Fruit fly (Drosophila melanogaster) whole organism, embryonic: ENCODE results near the gene dysf.

ENCODE experiments used
- CG10274 ChIP-seq: fragments of 200-800 bp; sonication (Bioruptor generic); optimal IDR thresholded peaks from 3 replicates; lab custom pipeline; 2017; ENCODE audit warnings: missing biosample characterization, mild to moderate bottlenecking, missing genetic modification characterization
- CG11247 ChIP-seq: fragments of 200-800 bp; sonication (Bioruptor generic); IDR thresholded peaks from 2 replicates; pipeline ENCODE4 v1.3.6; 2022; ENCODE audit warnings: missing biosample characterization, missing genetic modification characterization
- CG11398 ChIP-seq: fragments of 200-800 bp; sonication (Bioruptor generic); optimal IDR thresholded peaks from 2 replicates; lab custom pipeline; 2016; ENCODE audit warnings: missing biosample characterization, missing genetic modification characterization
- CG12769 ChIP-seq: fragments of 200-800 bp; sonication (Bioruptor generic); optimal IDR thresholded peaks from 2 replicates; lab custom pipeline; 2019; ENCODE audit warnings: missing biosample characterization, mild to moderate bottlenecking, missing genetic modification characterization, moderate library complexity
- CG14014 ChIP-seq: fragments of 200-800 bp; sonication (Bioruptor generic); IDR thresholded peaks from 2 replicates; pipeline ENCODE4 v1.3.6; 2022; ENCODE audit warnings: missing biosample characterization, missing genetic modification characterization
- CG1602 ChIP-seq: fragments of 200-800 bp; sonication (Bioruptor generic); optimal IDR thresholded peaks from 3 replicates; lab custom pipeline; 2016; ENCODE audit warnings: missing biosample characterization, missing genetic modification characterization
- CG18599 ChIP-seq: fragments of 200-800 bp; sonication (Bioruptor generic); optimal IDR thresholded peaks from 3 replicates; lab custom pipeline; 2017; ENCODE audit warnings: missing biosample characterization, missing genetic modification characterization, mild to moderate bottlenecking, moderate library complexity, missing genetic modification reagents
- CG2116 ChIP-seq: fragments of 200-800 bp; sonication (Bioruptor generic); optimal IDR thresholded peaks from 3 replicates; lab custom pipeline; 2018; ENCODE audit warnings: missing biosample characterization, mild to moderate bottlenecking, missing genetic modification characterization
- CG30403 ChIP-seq: fragments of 200-800 bp; sonication (Bioruptor generic); optimal IDR thresholded peaks from 3 replicates; lab custom pipeline; 2016; ENCODE audit warnings: missing biosample characterization, missing genetic modification characterization
- CG3726 ChIP-seq: fragments of 200-800 bp; sonication (Bioruptor generic); IDR thresholded peaks from 3 replicates; pipeline ENCODE4, ENCODE4 v1.3.6; 2022; ENCODE audit warnings: missing biosample characterization, missing genetic modification characterization
- CG4282 ChIP-seq: fragments of 200-800 bp; sonication (Bioruptor generic); optimal IDR thresholded peaks from 2 replicates; lab custom pipeline; 2016; ENCODE audit warnings: missing biosample characterization, missing genetic modification characterization
- CG6175 ChIP-seq: fragments of 200-800 bp; sonication (Bioruptor generic); IDR thresholded peaks from 3 replicates; pipeline ENCODE4 v1.3.6; 2022; ENCODE audit warnings: missing biosample characterization, missing genetic modification characterization
- CG6272 ChIP-seq: fragments of 200-800 bp; sonication (Bioruptor generic); IDR thresholded peaks from 2 replicates; pipeline ENCODE4 v1.3.6; 2022; ENCODE audit warnings: missing biosample characterization, missing genetic modification characterization
- CG6689 ChIP-seq: fragments of 200-800 bp; sonication (Bioruptor generic); IDR thresholded peaks from 2 replicates; pipeline ENCODE4 v1.3.6; 2022; ENCODE audit warnings: missing biosample characterization, missing genetic modification characterization
- CG6813 ChIP-seq: fragments of 200-800 bp; sonication (Bioruptor generic); optimal IDR thresholded peaks from 2 replicates; lab custom pipeline; 2017; ENCODE audit warnings: missing biosample characterization, missing genetic modification characterization, mild to moderate bottlenecking, moderate library complexity, missing genetic modification reagents
- CG7357 ChIP-seq: fragments of 200-800 bp; sonication (Bioruptor generic); IDR thresholded peaks from 3 replicates; pipeline ENCODE4 v1.3.6; 2022; ENCODE audit warnings: missing biosample characterization, missing genetic modification characterization
- CG7745 ChIP-seq: fragments of 200-800 bp; sonication (Bioruptor generic); optimal IDR thresholded peaks from 2 replicates; lab custom pipeline; 2018; ENCODE audit warnings: missing biosample characterization, mild to moderate bottlenecking, missing genetic modification characterization, moderate library complexity
- CG8944 ChIP-seq: fragments of 200-800 bp; sonication (Bioruptor generic); optimal IDR thresholded peaks from 3 replicates; lab custom pipeline; 2016; ENCODE audit warnings: missing biosample characterization, missing genetic modification characterization
- CG9797 ChIP-seq: fragments of 200-800 bp; sonication (Bioruptor generic); optimal IDR thresholded peaks from 3 replicates; lab custom pipeline; 2018; ENCODE audit warnings: missing biosample characterization, mild to moderate bottlenecking, missing genetic modification characterization
- CkIIα-i1 ChIP-seq: fragments of 200-800 bp; sonication (Bioruptor generic); IDR thresholded peaks from 2 replicates; pipeline ENCODE4 v1.3.6; 2022; ENCODE audit warnings: missing biosample characterization, missing genetic modification characterization
- ERR ChIP-seq: fragments of 200-800 bp; sonication (Bioruptor generic); optimal IDR thresholded peaks from 2 replicates; lab custom pipeline; 2016; ENCODE audit warnings: missing biosample characterization, missing genetic modification characterization
- Elba2 ChIP-seq: fragments of 200-800 bp; sonication (Bioruptor generic); optimal IDR thresholded peaks from 3 replicates; lab custom pipeline; 2016; ENCODE audit warnings: missing biosample characterization, missing genetic modification characterization
- H15 ChIP-seq: fragments of 200-800 bp; sonication (Bioruptor generic); IDR thresholded peaks from 3 replicates; pipeline ENCODE4 v1.3.6; 2022; ENCODE audit warnings: missing biosample characterization, missing genetic modification characterization
- HHEX ChIP-seq: fragments of 200-800 bp; sonication (Bioruptor generic); optimal IDR thresholded peaks from 3 replicates; lab custom pipeline; 2017; ENCODE audit warnings: missing biosample characterization, mild to moderate bottlenecking, missing genetic modification characterization, missing genetic modification reagents
- HmgD ChIP-seq: fragments of 200-800 bp; sonication (Bioruptor generic); optimal IDR thresholded peaks from 3 replicates; lab custom pipeline; 2016; ENCODE audit warnings: missing biosample characterization, missing genetic modification characterization
- PHDP ChIP-seq: fragments of 200-800 bp; sonication (Bioruptor generic); optimal IDR thresholded peaks from 3 replicates; lab custom pipeline; 2018; ENCODE audit warnings: missing biosample characterization, mild to moderate bottlenecking, missing genetic modification characterization, moderate library complexity
- Sox102F ChIP-seq: fragments of 200-800 bp; sonication (Bioruptor generic); optimal IDR thresholded peaks from 2 replicates; lab custom pipeline; 2018; ENCODE audit warnings: missing biosample characterization, mild to moderate bottlenecking, missing genetic modification characterization, moderate library complexity
- ara ChIP-seq: fragments of 200-800 bp; sonication (Bioruptor generic); IDR thresholded peaks from 2 replicates; pipeline ENCODE4 v1.3.6; 2022; ENCODE audit warnings: missing biosample characterization, missing genetic modification characterization
- bbx ChIP-seq: fragments of 200-800 bp; sonication (Bioruptor generic); IDR thresholded peaks from 2 replicates; pipeline ENCODE4 v1.3.6; 2022; ENCODE audit warnings: missing biosample characterization, missing genetic modification characterization; ENCODE audit not compliant: partially characterized antibody
- btn ChIP-seq: fragments of 200-800 bp; sonication (Bioruptor generic); optimal IDR thresholded peaks from 2 replicates; lab custom pipeline; 2016; ENCODE audit warnings: missing biosample characterization, missing genetic modification characterization
- ci ChIP-seq: fragments of 200-800 bp; sonication (Bioruptor generic); IDR thresholded peaks from 3 replicates; pipeline ENCODE4 v1.3.6; 2022; ENCODE audit warnings: missing biosample characterization, missing genetic modification characterization
- disco-r ChIP-seq: fragments of 200-800 bp; sonication (Bioruptor generic); optimal IDR thresholded peaks from 2 replicates; lab custom pipeline; 2016; ENCODE audit warnings: missing biosample characterization, missing genetic modification characterization
- gcm ChIP-seq: fragments of 200-800 bp; sonication (Bioruptor generic); optimal IDR thresholded peaks from 2 replicates; lab custom pipeline; 2019; ENCODE audit warnings: missing biosample characterization, mild to moderate bottlenecking, missing genetic modification characterization, moderate library complexity
- gfzf ChIP-seq: fragments of 200-800 bp; sonication (Bioruptor generic); optimal IDR thresholded peaks from 2 replicates; lab custom pipeline; 2016; ENCODE audit warnings: missing biosample characterization, mild to moderate bottlenecking, missing genetic modification characterization, moderate library complexity
- her ChIP-seq: fragments of 200-800 bp; sonication (Bioruptor generic); optimal IDR thresholded peaks from 2 replicates; lab custom pipeline; 2016; ENCODE audit warnings: missing biosample characterization, missing genetic modification characterization
- hkb ChIP-seq, 2 experiments: fragments of 200-800 bp in 1 of 2; fragments of >200 bp in 1 of 2; sonication (Bioruptor generic) in 1 of 2; IDR thresholded peaks in 1 of 2; optimal IDR thresholded peaks in 1 of 2; 2 replicates each; pipeline versions ENCODE4 v1.3.6 to Lab custom; 2017 to 2022; ENCODE audit warnings: missing biosample characterization in 1 of 2, missing genetic modification characterization in 1 of 2
- lab ChIP-seq: fragments of 200-800 bp; sonication (Bioruptor generic); optimal IDR thresholded peaks from 3 replicates; lab custom pipeline; 2017; ENCODE audit warnings: missing biosample characterization, missing genetic modification characterization, mild to moderate bottlenecking, moderate library complexity, missing genetic modification reagents
- nmo ChIP-seq: fragments of 200-800 bp; sonication (Bioruptor generic); optimal IDR thresholded peaks from 2 replicates; lab custom pipeline; 2018; ENCODE audit warnings: missing biosample characterization, mild to moderate bottlenecking, missing genetic modification characterization, moderate library complexity
- nom ChIP-seq: fragments of 200-800 bp; sonication (Bioruptor generic); optimal IDR thresholded peaks from 2 replicates; lab custom pipeline; 2017; ENCODE audit warnings: missing biosample characterization, missing genetic modification characterization, mild to moderate bottlenecking, moderate library complexity, missing genetic modification reagents
- onecut ChIP-seq: fragments of 200-800 bp; sonication (Bioruptor generic); IDR thresholded peaks from 2 replicates; pipeline ENCODE4 v1.3.6; 2022; ENCODE audit warnings: missing biosample characterization, missing genetic modification characterization
- otp ChIP-seq: fragments of 200-800 bp; sonication (Bioruptor generic); IDR thresholded peaks from 3 replicates; pipeline ENCODE4, ENCODE4 v1.3.6; 2022; ENCODE audit warnings: missing biosample characterization, missing genetic modification characterization
- peb ChIP-seq: fragments of 200-800 bp; sonication (Bioruptor generic); IDR thresholded peaks from 2 replicates; pipeline ENCODE4 v1.3.6; 2022; ENCODE audit warnings: missing biosample characterization, missing genetic modification characterization
- pfk ChIP-seq: fragments of 200-800 bp; sonication (Bioruptor generic); optimal IDR thresholded peaks from 2 replicates; lab custom pipeline; 2018; ENCODE audit warnings: missing biosample characterization, mild to moderate bottlenecking, missing genetic modification characterization, moderate library complexity
- rib ChIP-seq: fragments of 200-800 bp; sonication (Bioruptor generic); IDR thresholded peaks from 2 replicates; pipeline ENCODE4 v1.3.6; 2022; ENCODE audit warnings: missing biosample characterization, missing genetic modification characterization
- salm ChIP-seq: fragments of 200-800 bp; sonication (Bioruptor generic); optimal IDR thresholded peaks from 2 replicates; lab custom pipeline; 2018; ENCODE audit warnings: missing biosample characterization, mild to moderate bottlenecking, missing genetic modification characterization
- slbo ChIP-seq: fragments of 200-800 bp; sonication (Bioruptor generic); IDR thresholded peaks from 2 replicates; pipeline ENCODE4 v1.3.6; 2022; ENCODE audit warnings: missing biosample characterization, missing genetic modification characterization
- tgo ChIP-seq: fragments of 200-800 bp; sonication (Bioruptor generic); IDR thresholded peaks from 3 replicates; pipeline ENCODE4 v1.3.6; 2022; ENCODE audit warnings: missing biosample characterization, missing genetic modification characterization
- ttk ChIP-seq: fragments of 200-800 bp; sonication (Bioruptor generic); IDR thresholded peaks from 2 replicates; pipeline ENCODE4 v2.1.2; 2022; ENCODE audit warnings: missing biosample characterization, missing genetic modification characterization
- tx ChIP-seq: fragments of 200-800 bp; sonication (Bioruptor generic); optimal IDR thresholded peaks from 2 replicates; lab custom pipeline; 2016; ENCODE audit warnings: missing biosample characterization, missing genetic modification characterization

dysf gene

DNA sequence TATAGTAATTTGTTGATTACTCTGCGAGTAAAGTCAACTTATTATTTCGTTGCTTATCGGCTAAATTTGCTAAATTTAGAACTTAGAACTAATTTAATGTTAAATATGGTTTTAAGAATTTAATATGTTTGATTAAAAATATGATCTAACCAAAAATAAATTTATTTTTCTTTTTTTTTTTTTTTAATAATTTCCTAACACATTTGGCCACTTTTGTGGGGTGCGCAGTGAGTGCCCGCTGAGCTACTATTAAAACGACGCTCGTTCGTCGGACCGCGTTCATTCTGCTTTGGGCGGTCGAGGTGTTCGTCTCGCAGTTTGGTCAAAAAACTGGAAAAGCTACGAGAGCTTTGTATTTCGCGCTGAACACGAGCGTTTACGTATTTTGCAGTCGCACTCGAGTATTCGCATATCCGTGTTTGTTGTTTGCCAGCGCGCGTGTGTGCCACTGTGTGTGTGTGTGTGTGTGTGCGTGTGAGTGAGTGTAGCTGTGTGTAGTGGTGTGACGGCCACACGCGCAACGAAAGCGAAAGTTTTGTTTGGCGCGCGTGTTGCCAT lies 8.2 kb upstream of the dysf start, which contains the start of gene Cipc (continued):
- TF ChIP-seq Elba2 (no peak), bbx (peak; percentile 35; the same call in 1 of the 2 replicates), CG2116 (peak; percentile 15), gfzf (GFP tag; lab: Kevin White, UChicago) (no peak), disco-r (no peak), CG3726 (peak; percentile 53; the same call in 1 of the 3 replicates), CG11398 (GFP tag; lab: Kevin White, UChicago) (no peak), ara (GFP tag; lab: Robert Waterston, UW) (no peak; the same call in 1 of the 2 replicates), CG10274 (GFP tag; lab: Kevin White, UChicago) (peak; percentile 35), CG30403 (GFP tag; lab: Kevin White, UChicago) (peak; percentile 43), gcm (GFP tag; lab: Kevin White, UChicago) (peak; percentile 64), CG6272 (GFP tag; lab: Robert Waterston, UW) (peak; percentile 45; the same call in 1 of the 2 replicates), pfk (GFP tag; lab: Kevin White, UChicago) (peak; percentile 11), lab (GFP tag; lab: Kevin White, UChicago) (peak; percentile 88), tx (GFP tag; lab: Kevin White, UChicago) (no peak), CG7745 (tag; lab: Kevin White, UChicago) (no peak), CG6689 (GFP tag; lab: Robert Waterston, UW) (peak; percentile 78), CG14014 (GFP tag; lab: Robert Waterston, UW) (peak; percentile 75; the same call in 1 of the 2 replicates), her (GFP tag; lab: Kevin White, UChicago) (peak; percentile 4), HmgD (GFP tag; lab: Kevin White, UChicago) (peak; percentile 32), hkb (optimal IDR thresholded peaks at IDR 0.05; lab: Kevin White, UChicago) (no peak), hkb (GFP tag; IDR thresholded peaks at IDR 0.05; lab: Robert Waterston, UW) (peak; percentile 78), ttk (peak; percentile 10; the same call in 1 of the 2 replicates), CG1602 (GFP tag; lab: Kevin White, UChicago) (peak; percentile 23), CG4282 (GFP tag; lab: Kevin White, UChicago) (peak; percentile 7), tgo (GFP tag; lab: Robert Waterston, UW) (peak; percentile 85), CG6813 (GFP tag; lab: Kevin White, UChicago) (peak; percentile 72), nom (GFP tag; lab: Kevin White, UChicago) (peak; percentile 46), otp (0 out of 3 replicates have a peak, but pooled peaks have one; percentile 47), CG8944 (GFP tag; lab: Kevin White, UChicago) (peak; percentile 18), nmo (GFP tag; lab: Kevin White, UChicago) (peak; percentile 81), salm (tag; lab: Kevin White, UChicago) (peak; percentile 61), onecut (peak; percentile 43; the same call in 1 of the 2 replicates), slbo (GFP tag; lab: Robert Waterston, UW) (peak; percentile 73), rib (GFP tag; lab: Robert Waterston, UW) (peak; percentile 98), PHDP (tag; lab: Kevin White, UChicago) (peak; percentile 87), HHEX (GFP tag; lab: Kevin White, UChicago) (peak; percentile 79), H15 (GFP tag; lab: Robert Waterston, UW) (0 out of 3 replicates have a peak, but pooled peaks have one; percentile 62), CG12769 (tag; lab: Kevin White, UChicago) (peak; percentile 68), ERR (GFP tag; lab: Kevin White, UChicago) (no peak), btn (GFP tag; lab: Kevin White, UChicago) (no peak), peb (GFP tag; lab: Robert Waterston, UW) (no peak), CkIIα-i1 (GFP tag; lab: Robert Waterston, UW) (no peak), CG6175 (GFP tag; lab: Robert Waterston, UW) (peak; percentile 81; the same call in 2 of the 3 replicates), ci (GFP tag; lab: Robert Waterston, UW) (peak; percentile 77; the same call in 2 of the 3 replicates), CG7357 (GFP tag; lab: Robert Waterston, UW) (peak; percentile 34; the same call in 1 of the 3 replicates), CG9797 (no peak), CG18599 (GFP tag; lab: Kevin White, UChicago) (peak; percentile 92), CG11247 (GFP tag; lab: Robert Waterston, UW) (peak; percentile 61), Sox102F (GFP tag; lab: Kevin White, UChicago) (peak; percentile 79)
